Fruit fly (Drosophila melanogaster) whole organism, embryonic: ENCODE data around the gene CG16790.

ENCODE experiments used
- Atf3 ChIP-seq: fragments of 200-800 bp; sonication (Bioruptor generic); optimal IDR thresholded peaks from 3 replicates; lab custom pipeline; 2016; ENCODE audit warnings: missing biosample characterization, missing genetic modification characterization
- CG11695 ChIP-seq: fragments of 200-800 bp; sonication (Bioruptor generic); IDR thresholded peaks from 3 replicates; pipeline ENCODE4 v1.3.6; 2022; ENCODE audit warnings: missing biosample characterization, missing genetic modification characterization
- CG12769 ChIP-seq: fragments of 200-800 bp; sonication (Bioruptor generic); optimal IDR thresholded peaks from 2 replicates; lab custom pipeline; 2019; ENCODE audit warnings: missing biosample characterization, mild to moderate bottlenecking, missing genetic modification characterization, moderate library complexity
- CG15269 ChIP-seq: fragments of 200-800 bp; sonication (Bioruptor generic); optimal IDR thresholded peaks from 2 replicates; lab custom pipeline; 2018; ENCODE audit warnings: missing biosample characterization, mild to moderate bottlenecking, missing genetic modification characterization, moderate library complexity
- CG15479 ChIP-seq: fragments of 200-800 bp; sonication (Bioruptor generic); optimal IDR thresholded peaks from 3 replicates; lab custom pipeline; 2019; ENCODE audit warnings: missing biosample characterization, mild to moderate bottlenecking, missing genetic modification characterization, moderate library complexity
- CG15696 ChIP-seq: fragments of 200-800 bp; sonication (Bioruptor generic); optimal IDR thresholded peaks from 2 replicates; lab custom pipeline; 2019; ENCODE audit warnings: missing biosample characterization, mild to moderate bottlenecking, missing genetic modification characterization, moderate library complexity
- CG16779 ChIP-seq: fragments of 200-800 bp; sonication (Bioruptor generic); IDR thresholded peaks from 2 replicates; pipeline ENCODE4 v1.3.6; 2022; ENCODE audit warnings: missing biosample characterization, missing genetic modification characterization
- CG18476 ChIP-seq: fragments of 200-800 bp; sonication (Bioruptor generic); optimal IDR thresholded peaks from 2 replicates; lab custom pipeline; 2016; ENCODE audit warnings: missing biosample characterization, mild to moderate bottlenecking, missing genetic modification characterization
- CG18764 ChIP-seq: fragments of 200-800 bp; sonication (Bioruptor generic); optimal IDR thresholded peaks from 3 replicates; lab custom pipeline; 2016; ENCODE audit warnings: missing biosample characterization, missing genetic modification characterization
- CG2889 ChIP-seq: fragments of 200-800 bp; sonication (Bioruptor generic); IDR thresholded peaks from 3 replicates; pipeline ENCODE4 v1.3.6; 2022; ENCODE audit warnings: missing biosample characterization, missing genetic modification characterization
- CG30403 ChIP-seq: fragments of 200-800 bp; sonication (Bioruptor generic); optimal IDR thresholded peaks from 3 replicates; lab custom pipeline; 2016; ENCODE audit warnings: missing biosample characterization, missing genetic modification characterization
- CG3065 ChIP-seq: fragments of 200-800 bp; sonication (Bioruptor generic); optimal IDR thresholded peaks from 2 replicates; lab custom pipeline; 2016; ENCODE audit warnings: missing biosample characterization, missing genetic modification characterization
- CG3163 ChIP-seq: fragments of 200-800 bp; sonication (Bioruptor generic); optimal IDR thresholded peaks from 3 replicates; lab custom pipeline; 2016; ENCODE audit warnings: missing biosample characterization, missing genetic modification characterization
- CG3281 ChIP-seq: fragments of 200-800 bp; sonication (Bioruptor generic); optimal IDR thresholded peaks from 3 replicates; lab custom pipeline; 2017; ENCODE audit warnings: missing biosample characterization, mild to moderate bottlenecking, missing genetic modification characterization
- CG3847 ChIP-seq: fragments of 200-800 bp; sonication (Bioruptor generic); IDR thresholded peaks from 2 replicates; pipeline ENCODE4 v1.3.6; 2022; ENCODE audit warnings: missing biosample characterization, missing genetic modification characterization
- CG6765 ChIP-seq: fragments of 200-800 bp; sonication (Bioruptor generic); optimal IDR thresholded peaks from 3 replicates; lab custom pipeline; 2017; ENCODE audit warnings: missing biosample characterization, mild to moderate bottlenecking, missing genetic modification characterization
- CG7928 ChIP-seq: fragments of 200-800 bp; sonication (Bioruptor generic); optimal IDR thresholded peaks from 2 replicates; lab custom pipeline; 2017; ENCODE audit warnings: missing biosample characterization, mild to moderate bottlenecking, missing genetic modification characterization
- CG8281 ChIP-seq: fragments of 200-800 bp; sonication (Bioruptor generic); optimal IDR thresholded peaks from 2 replicates; lab custom pipeline; 2018; ENCODE audit warnings: missing biosample characterization, mild to moderate bottlenecking, missing genetic modification characterization, moderate library complexity
- CG8359 ChIP-seq: fragments of 200-800 bp; sonication (Bioruptor generic); optimal IDR thresholded peaks from 2 replicates; lab custom pipeline; 2017; ENCODE audit warnings: missing biosample characterization, mild to moderate bottlenecking, missing genetic modification characterization, borderline replicate concordance
- CG8924 ChIP-seq: fragments of 200-800 bp; optimal IDR thresholded peaks from 3 replicates; lab custom pipeline; 2019; ENCODE audit warnings: missing biosample characterization, mild to moderate bottlenecking, missing genetic modification characterization, moderate library complexity
- CG9932 ChIP-seq: fragments of 200-800 bp; sonication (Bioruptor generic); IDR thresholded peaks from 2 replicates; pipeline ENCODE4 v1.3.6; 2022; ENCODE audit warnings: missing biosample characterization, missing genetic modification characterization
- D19A ChIP-seq: fragments of 200-800 bp; optimal IDR thresholded peaks from 3 replicates; lab custom pipeline; 2019; ENCODE audit warnings: missing biosample characterization, mild to moderate bottlenecking, missing genetic modification characterization, moderate library complexity
- E2f2 ChIP-seq: fragments of 200-800 bp; sonication (Bioruptor generic); IDR thresholded peaks from 2 replicates; pipeline ENCODE4 v1.3.6; 2022; ENCODE audit warnings: missing biosample characterization, missing genetic modification characterization
- ERR ChIP-seq: fragments of 200-800 bp; sonication (Bioruptor generic); optimal IDR thresholded peaks from 2 replicates; lab custom pipeline; 2016; ENCODE audit warnings: missing biosample characterization, missing genetic modification characterization
- H2.0 ChIP-seq: fragments of 200-800 bp; sonication (Bioruptor generic); IDR thresholded peaks from 2 replicates; pipeline ENCODE4 v1.3.6; 2022; ENCODE audit warnings: missing biosample characterization, missing genetic modification characterization
- HmgD ChIP-seq: fragments of 200-800 bp; sonication (Bioruptor generic); optimal IDR thresholded peaks from 3 replicates; lab custom pipeline; 2016; ENCODE audit warnings: missing biosample characterization, missing genetic modification characterization
- Hr51 ChIP-seq, 2 experiments: fragments of 200-800 bp; sonication (Bioruptor generic); optimal IDR thresholded peaks; 2 replicates in 1 of 2; 3 replicates in 1 of 2; lab custom pipeline; 2016 to 2018; ENCODE audit warnings: missing biosample characterization in 2 of 2, missing genetic modification characterization in 2 of 2, mild to moderate bottlenecking in 1 of 2, moderate library complexity in 1 of 2
- Hr78 ChIP-seq, 2 experiments: fragments of 200-800 bp in 1 of 2; fragments of >200 bp in 1 of 2; sonication (Bioruptor generic) in 1 of 2; optimal IDR thresholded peaks; 2 replicates each; lab custom pipeline; 2017 to 2019; ENCODE audit warnings: missing biosample characterization in 2 of 2, missing genetic modification characterization in 2 of 2, mild to moderate bottlenecking in 1 of 2, moderate library complexity in 1 of 2
- MBD-R2 ChIP-seq: fragments of 200-800 bp; sonication (Bioruptor generic); IDR thresholded peaks from 2 replicates; pipeline ENCODE4 v1.3.6; 2022; ENCODE audit warnings: missing biosample characterization, missing genetic modification characterization
- Six4 ChIP-seq: fragments of 200-800 bp; sonication (Bioruptor generic); optimal IDR thresholded peaks from 2 replicates; lab custom pipeline; 2016; ENCODE audit warnings: missing biosample characterization, missing genetic modification characterization
- aop ChIP-seq: fragments of 200-800 bp; sonication (Bioruptor generic); IDR thresholded peaks from 2 replicates; pipeline ENCODE4 v1.3.6; 2022; ENCODE audit warnings: missing biosample characterization, missing genetic modification characterization
- ash1 ChIP-seq: fragments of 200-800 bp; sonication (Bioruptor generic); optimal IDR thresholded peaks from 2 replicates; lab custom pipeline; 2018; ENCODE audit warnings: missing biosample characterization, mild to moderate bottlenecking, missing genetic modification characterization
- ato ChIP-seq: fragments of 200-800 bp; sonication (Bioruptor generic); IDR thresholded peaks from 2 replicates; pipeline ENCODE4 v1.3.6; 2022; ENCODE audit warnings: missing biosample characterization, missing genetic modification characterization; ENCODE audit not compliant: partially characterized antibody
- caup ChIP-seq: fragments of 200-800 bp; sonication (Bioruptor generic); optimal IDR thresholded peaks from 3 replicates; lab custom pipeline; 2017; ENCODE audit warnings: missing biosample characterization, mild to moderate bottlenecking, missing genetic modification characterization, moderate library complexity; ENCODE audit not compliant: severe bottlenecking
- chif ChIP-seq, 2 experiments: fragments of 200-800 bp; sonication (Bioruptor generic); optimal IDR thresholded peaks; 3 replicates each; lab custom pipeline; 2016; ENCODE audit warnings: missing biosample characterization in 2 of 2, missing genetic modification characterization in 2 of 2
- chinmo ChIP-seq: fragments of 200-800 bp; sonication (Bioruptor generic); IDR thresholded peaks from 4 replicates; pipeline ENCODE4 v1.3.6; 2022; ENCODE audit warnings: missing biosample characterization, missing genetic modification characterization; ENCODE audit not compliant: partially characterized antibody
- chn ChIP-seq: fragments of 200-800 bp; sonication (Bioruptor generic); optimal IDR thresholded peaks from 2 replicates; lab custom pipeline; 2016; ENCODE audit warnings: missing biosample characterization, missing genetic modification characterization
- da ChIP-seq: fragments of 200-800 bp; sonication (Bioruptor generic); optimal IDR thresholded peaks from 2 replicates; lab custom pipeline; 2016; ENCODE audit warnings: missing biosample characterization, missing genetic modification characterization
- gce ChIP-seq: fragments of 200-800 bp; sonication (Bioruptor generic); IDR thresholded peaks from 3 replicates; pipeline ENCODE4 v1.3.6; 2022; ENCODE audit warnings: missing biosample characterization, missing genetic modification characterization
- grau ChIP-seq: fragments of 200-800 bp; optimal IDR thresholded peaks from 3 replicates; lab custom pipeline; 2019; ENCODE audit warnings: missing biosample characterization, mild to moderate bottlenecking, missing genetic modification characterization, moderate library complexity
- ham ChIP-seq: fragments of 200-800 bp; sonication (Bioruptor generic); IDR thresholded peaks from 2 replicates; pipeline ENCODE4 v1.3.6; 2022; ENCODE audit warnings: missing biosample characterization, missing genetic modification characterization
- hb ChIP-seq: fragments of 200-800 bp; sonication (Bioruptor generic); IDR thresholded peaks from 3 replicates; pipeline ENCODE4 v1.3.6; 2022; ENCODE audit warnings: missing biosample characterization, missing genetic modification characterization; ENCODE audit not compliant: partially characterized antibody
- lab ChIP-seq: fragments of 200-800 bp; sonication (Bioruptor generic); optimal IDR thresholded peaks from 3 replicates; lab custom pipeline; 2017; ENCODE audit warnings: missing biosample characterization, missing genetic modification characterization, mild to moderate bottlenecking, moderate library complexity, missing genetic modification reagents
- org-1 ChIP-seq: fragments of 200-800 bp; sonication (Bioruptor generic); optimal IDR thresholded peaks from 2 replicates; lab custom pipeline; 2017; ENCODE audit warnings: missing biosample characterization, missing genetic modification characterization
- scrt ChIP-seq: fragments of 200-800 bp; sonication (Bioruptor generic); optimal IDR thresholded peaks from 2 replicates; lab custom pipeline; 2018; ENCODE audit warnings: missing biosample characterization, mild to moderate bottlenecking, missing genetic modification characterization, moderate library complexity
- shn ChIP-seq: fragments of 200-800 bp; sonication (Bioruptor generic); optimal IDR thresholded peaks from 3 replicates; lab custom pipeline; 2016; ENCODE audit warnings: missing biosample characterization, missing genetic modification characterization
- usp ChIP-seq: fragments of >200 bp; optimal IDR thresholded peaks from 2 replicates; lab custom pipeline; 2017; ENCODE audit warnings: missing biosample characterization, missing genetic modification characterization
- vfl ChIP-seq: fragments of 200-800 bp; sonication (Bioruptor generic); optimal IDR thresholded peaks from 2 replicates; lab custom pipeline; 2016; ENCODE audit warnings: missing biosample characterization, missing genetic modification characterization
- wor ChIP-seq: fragments of 200-800 bp; sonication (Bioruptor generic); IDR thresholded peaks from 2 replicates; pipeline ENCODE4 v1.3.6; 2022; ENCODE audit warnings: missing biosample characterization, missing genetic modification characterization
- zfh2 ChIP-seq: fragments of 200-800 bp; sonication (Bioruptor generic); optimal IDR thresholded peaks from 2 replicates; lab custom pipeline; 2016; ENCODE audit warnings: missing biosample characterization, missing genetic modification characterization

CG16790 gene

DNA sequence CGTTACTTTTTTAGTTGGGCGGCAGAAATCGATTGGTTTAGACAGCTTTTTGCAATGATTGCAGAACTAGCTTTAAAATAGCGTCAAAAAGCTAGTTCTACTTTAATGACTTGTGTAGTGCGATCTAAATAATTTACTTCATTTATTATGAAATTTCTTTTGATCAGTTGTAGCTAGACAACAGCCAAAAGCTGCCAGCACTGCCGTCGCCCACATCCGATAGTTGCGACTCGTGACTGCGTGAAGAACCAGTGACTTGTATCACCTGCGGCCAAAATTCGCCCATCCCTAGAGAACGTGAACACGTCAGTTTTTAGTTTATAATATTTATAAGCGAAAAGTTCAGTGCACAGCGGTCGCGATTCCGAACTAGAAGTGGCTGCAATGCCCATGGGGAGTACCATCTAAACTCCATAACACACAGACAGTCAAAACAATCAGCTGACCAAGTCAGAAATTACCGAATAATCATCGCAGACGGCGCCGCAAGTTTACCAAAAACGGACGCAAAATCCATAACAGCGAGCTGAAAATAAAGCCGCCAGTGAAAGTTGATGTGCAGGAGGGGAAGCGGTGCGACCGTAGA is 16.7 kb upstream of the CG16790 start, which contains the start of gene P58IPK (continued):
- TF ChIP-seq hb (peak; percentile 90), Six4 (no peak), lab (GFP tag; lab: Kevin White, UChicago) (peak; percentile 40), org-1 (no peak), CG16779 (no peak), CG7928 (GFP tag; lab: Kevin White, UChicago) (peak; percentile 44), scrt (peak; percentile 9), CG3163 (peak; percentile 58), chinmo (GFP tag; lab: Robert Waterston, UW) (peak; percentile 73; the same call in 2 of the 4 replicates), MBD-R2 (peak; percentile 79), CG12769 (peak; percentile 69), H2.0 (GFP tag; lab: Robert Waterston, UW) (peak; percentile 59), CG15696 (tag; lab: Kevin White, UChicago) (peak; percentile 32), CG3847 (peak; percentile 77), chif (GFP tag; optimal IDR thresholded peaks at IDR 0.05; lab: Kevin White, UChicago) (peak; percentile 42 to 57), shn (GFP tag; lab: Kevin White, UChicago) (peak; percentile 80), zfh2 (GFP tag; lab: Kevin White, UChicago) (peak; percentile 80), wor (GFP tag; lab: Robert Waterston, UW) (no peak), CG18476 (GFP tag; lab: Kevin White, UChicago) (peak; percentile 44), caup (peak; percentile 40), CG15479 (GFP tag; lab: Kevin White, UChicago) (no peak), ERR (GFP tag; lab: Kevin White, UChicago) (peak; percentile 61), CG3065 (peak; percentile 37), D19A (no peak), CG2889 (GFP tag; lab: Robert Waterston, UW) (no peak), aop (GFP tag; lab: Robert Waterston, UW) (no peak), CG8924 (peak; percentile 60), ash1 (GFP tag; lab: Kevin White, UChicago) (peak; percentile 40), Atf3 (GFP tag; lab: Kevin White, UChicago) (peak; percentile 68), chn (GFP tag; lab: Kevin White, UChicago) (peak; percentile 66), CG18764 (GFP tag; lab: Kevin White, UChicago) (peak; percentile 55), grau (peak; percentile 64), ato (GFP tag; lab: Robert Waterston, UW) (peak; percentile 88), CG6765 (no peak), CG9932 (GFP tag; lab: Robert Waterston, UW) (peak; percentile 94), HmgD (peak; percentile 62), E2f2 (GFP tag; lab: Robert Waterston, UW) (peak; percentile 80), da (GFP tag; lab: Kevin White, UChicago) (peak; percentile 34), Hr78 (GFP tag; optimal IDR thresholded peaks at IDR 0.05; lab: Kevin White, UChicago) (no peak), CG11695 (GFP tag; lab: Robert Waterston, UW) (no peak), CG8281 (tag; lab: Kevin White, UChicago) (no peak), gce (GFP tag; lab: Robert Waterston, UW) (no peak), Hr51 (GFP tag; optimal IDR thresholded peaks at IDR 0.05; lab: Kevin White, UChicago) (peak in 1 of 2 experiments; percentile 78), usp (GFP tag; lab: Kevin White, UChicago) (no peak), CG15269 (tag; lab: Kevin White, UChicago) (peak; percentile 48), CG3281 (GFP tag; lab: Kevin White, UChicago) (peak; percentile 31), CG30403 (peak; percentile 80), vfl (GFP tag; lab: Kevin White, UChicago) (peak; percentile 65), CG8359 (GFP tag; lab: Kevin White, UChicago) (no peak), ham (GFP tag; lab: Robert Waterston, UW) (no peak)
